Fruit fly (Drosophila melanogaster): ENCODE data around the gene CG7148.

CG7148 gene

DNA sequence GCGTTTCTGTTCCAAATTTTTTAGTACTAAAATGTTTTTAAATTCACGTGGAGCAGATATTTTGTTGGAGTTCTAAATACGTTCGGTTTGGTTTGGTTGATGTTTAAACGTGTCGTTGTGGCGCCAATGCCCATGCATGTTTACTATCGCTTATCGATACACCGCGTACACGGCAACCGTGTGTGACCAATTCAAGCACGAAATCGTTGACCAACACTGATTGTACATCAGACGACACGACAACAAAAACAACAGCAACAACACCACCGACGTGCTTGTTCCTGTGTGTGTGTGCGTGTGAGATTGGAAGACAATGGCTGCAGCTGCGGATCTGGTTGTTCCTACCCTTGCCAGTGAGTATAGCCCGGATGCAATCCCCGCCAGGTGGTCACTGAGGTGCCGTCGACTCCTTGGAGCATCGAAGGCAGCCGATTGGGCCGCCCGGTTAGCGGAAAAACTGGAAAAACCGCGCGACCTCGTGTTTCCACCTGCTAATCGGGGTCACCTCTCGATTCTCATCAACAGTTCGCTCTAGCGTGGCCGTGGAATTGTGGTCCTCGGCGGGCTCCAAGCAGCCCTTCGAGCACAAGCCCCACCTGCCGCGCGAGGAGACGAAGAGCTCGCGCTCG, 7.2 kb downstream of the CG7148 start, which contains the start of gene eIF2A (continued):
- TF ChIP-seq CG14710 (tag; optimal IDR thresholded peaks at IDR 0.05) = peak; percentile 87
- TF ChIP-seq Hr3 (GFP tag; optimal IDR thresholded peaks at IDR 0.05) = peak; percentile 50
- no peak for TF ChIP-seq abd-A (tag; optimal IDR thresholded peaks at IDR 0.05)
- TF ChIP-seq CG30403 (GFP tag; optimal IDR thresholded peaks at IDR 0.05) = peak; percentile 56
- TF ChIP-seq ssp (GFP tag; IDR thresholded peaks at IDR 0.05) = no peak
- no peak for TF ChIP-seq croc (GFP tag; conservative IDR thresholded peaks at IDR 0.05)
- peak; percentile 29; the same call in 1 of the 2 replicates for TF ChIP-seq CG42726 (GFP tag; IDR thresholded peaks at IDR 0.05; ENCODE audit: partially characterized antibody)
- TF ChIP-seq NC2β (GFP tag; optimal IDR thresholded peaks at IDR 0.05) = peak; percentile 66
- no peak for TF ChIP-seq CG7372 (GFP tag; IDR thresholded peaks at IDR 0.05)
- TF ChIP-seq ems (GFP tag; optimal IDR thresholded peaks at IDR 0.05) = peak; percentile 62
- TF ChIP-seq Oaz (GFP tag; IDR thresholded peaks at IDR 0.05) = no peak
- no peak for TF ChIP-seq Stat92E (GFP tag; optimal IDR thresholded peaks at IDR 0.05)
- peak; percentile 80 for TF ChIP-seq wek (GFP tag; optimal IDR thresholded peaks at IDR 0.05)
- TF ChIP-seq klu (GFP tag; IDR thresholded peaks at IDR 0.05) = no peak
- no peak for TF ChIP-seq cato (GFP tag; optimal IDR thresholded peaks at IDR 0.05; ENCODE audit: borderline replicate concordance)
- TF ChIP-seq Ssrp (tag; optimal IDR thresholded peaks at IDR 0.05) = no peak
- TF ChIP-seq Pdp1 (GFP tag; optimal IDR thresholded peaks at IDR 0.05) = peak; percentile 41 to 55
- peak; percentile 53 for TF ChIP-seq kah (GFP tag; optimal IDR thresholded peaks at IDR 0.05)
- TF ChIP-seq exex (tag; optimal IDR thresholded peaks at IDR 0.05) = no peak
- TF ChIP-seq B-H2 (GFP tag; optimal IDR thresholded peaks at IDR 0.05) = peak; percentile 90
- no peak for TF ChIP-seq eve (GFP tag; optimal IDR thresholded peaks at IDR 0.05)
- TF ChIP-seq CG12219 (GFP tag; optimal IDR thresholded peaks at IDR 0.05) = no peak
- peak; percentile 42 to 64 for TF ChIP-seq chif (GFP tag; optimal IDR thresholded peaks at IDR 0.05)
- TF ChIP-seq zfh1 (GFP tag; IDR thresholded peaks at IDR 0.05) = peak; percentile 69; the same call in 1 of the 3 replicates
- peak; percentile 78; the same call in 2 of the 3 replicates for TF ChIP-seq ken (GFP tag; IDR thresholded peaks at IDR 0.05)
- no peak for TF ChIP-seq Doc2 (GFP tag; IDR thresholded peaks at IDR 0.05)
- no peak for TF ChIP-seq ttk (GFP tag; IDR thresholded peaks at IDR 0.05)
- peak; percentile 79 for TF ChIP-seq fu2 (GFP tag; optimal IDR thresholded peaks at IDR 0.05)
- TF ChIP-seq gsb (GFP tag; IDR thresholded peaks at IDR 0.05) = peak; percentile 39; the same call in 1 of the 2 replicates
- peak; percentile 55 for TF ChIP-seq CG15601 (tag; optimal IDR thresholded peaks at IDR 0.05)
- no peak for TF ChIP-seq Rx (GFP tag; IDR thresholded peaks at IDR 0.05)
- peak; percentile 10 for TF ChIP-seq CG15269 (tag; optimal IDR thresholded peaks at IDR 0.05)
- TF ChIP-seq HLHmδ (GFP tag; optimal IDR thresholded peaks at IDR 0.05) = peak; percentile 70
- TF ChIP-seq gcm (GFP tag; optimal IDR thresholded peaks at IDR 0.05) = peak; percentile 42
- no peak for TF ChIP-seq run (tag; optimal IDR thresholded peaks at IDR 0.05)
- no peak for TF ChIP-seq wdn (GFP tag; IDR thresholded peaks at IDR 0.05)
- peak; percentile 90 for TF ChIP-seq CG13287 (GFP tag; IDR thresholded peaks at IDR 0.05; ENCODE audit: partially characterized antibody)
- peak; percentile 36 for TF ChIP-seq CG4282 (GFP tag; optimal IDR thresholded peaks at IDR 0.05)
- no peak for TF ChIP-seq z (GFP tag; IDR thresholded peaks at IDR 0.05)
- TF ChIP-seq CG12769 (tag; optimal IDR thresholded peaks at IDR 0.05) = no peak
- TF ChIP-seq emc (GFP tag; optimal IDR thresholded peaks at IDR 0.05) = no peak
- TF ChIP-seq gfzf (GFP tag; optimal IDR thresholded peaks at IDR 0.05) = peak; percentile 51
- peak; percentile 60; the same call in 1 of the 2 replicates for TF ChIP-seq rib (GFP tag; IDR thresholded peaks at IDR 0.05)
- 0 out of 3 replicates have a peak, but pooled peaks have one; percentile 24 for TF ChIP-seq H15 (GFP tag; IDR thresholded peaks at IDR 0.05)
- TF ChIP-seq Med (GFP tag) = peak; percentile 98
- TF ChIP-seq MTF-1 (GFP tag; optimal IDR thresholded peaks at IDR 0.05; ENCODE audit: borderline replicate concordance) = no peak
- TF ChIP-seq p53 (GFP tag; optimal IDR thresholded peaks at IDR 0.05) = peak; percentile 92
- TF ChIP-seq CG10366 (GFP tag; IDR thresholded peaks at IDR 0.05) = peak; percentile 28; the same call in 1 of the 2 replicates
- TF ChIP-seq dysf (GFP tag; IDR thresholded peaks at IDR 0.05) = peak; percentile 42; the same call in 1 of the 3 replicates
